Worm (Caenorhabditis elegans) whole organism, L2 larva: ENCODE data around the gene rsp-2.
A peak's percentile ranks its signal among the peaks of the same experiment; 100 is the strongest.

Experiments used
- C34F6.9 ChIP-seq: fragments of 150-350 bp; optimal IDR thresholded peaks from 2 replicates; lab custom pipeline; 2014; ENCODE audit warnings: missing biosample characterization, missing genetic modification characterization
- F13H6.1 ChIP-seq: sonication (generic microtip); optimal IDR thresholded peaks from 2 replicates; lab custom pipeline; 2016; ENCODE audit warnings: missing genetic modification characterization, missing compliant biosample characterization
- R02D3.7 ChIP-seq: fragments of 150-350 bp; optimal IDR thresholded peaks from 2 replicates; lab custom pipeline; 2014; ENCODE audit warnings: missing biosample characterization, missing genetic modification characterization
- Y55F3AM.14 ChIP-seq: fragments of 200-800 bp; sonication (Bioruptor generic); optimal IDR thresholded peaks from 2 replicates; lab custom pipeline; 2018; ENCODE audit warnings: mild to moderate bottlenecking, missing genetic modification characterization, missing compliant biosample characterization
- ZK546.5 ChIP-seq: sonication (generic microtip); optimal IDR thresholded peaks from 2 replicates; lab custom pipeline; 2017; ENCODE audit warnings: missing biosample characterization, missing genetic modification characterization
- aly-2 ChIP-seq: fragments of 150-350 bp; optimal IDR thresholded peaks from 2 replicates; lab custom pipeline; 2014; ENCODE audit warnings: missing biosample characterization, missing genetic modification characterization
- ama-1 ChIP-seq: fragments of 150-350 bp; optimal IDR thresholded peaks from 2 replicates; lab custom pipeline; 2018; ENCODE audit warnings: inconsistent platforms
- blmp-1 ChIP-seq: sonication (generic microtip); optimal IDR thresholded peaks from 2 replicates; lab custom pipeline; 2017; ENCODE audit warnings: missing genetic modification characterization, mild to moderate bottlenecking, missing compliant biosample characterization, antibody characterized with exemption, moderate library complexity; ENCODE audit not compliant: insufficient read depth
- ceh-16 ChIP-seq: fragments of 150-350 bp; optimal IDR thresholded peaks from 2 replicates; lab custom pipeline; 2014; ENCODE audit warnings: missing biosample characterization, missing genetic modification characterization
- ceh-82 ChIP-seq: fragments of 150-350 bp; optimal IDR thresholded peaks from 2 replicates; lab custom pipeline; 2014; ENCODE audit warnings: missing biosample characterization, missing genetic modification characterization
- crh-2 ChIP-seq: sonication (generic microtip); optimal IDR thresholded peaks from 2 replicates; lab custom pipeline; 2017; ENCODE audit warnings: missing biosample characterization, missing genetic modification characterization
- dmd-4 ChIP-seq: sonication (generic microtip); optimal IDR thresholded peaks from 2 replicates; lab custom pipeline; 2017; ENCODE audit warnings: missing biosample characterization, missing genetic modification characterization
- egl-27 ChIP-seq: sonication (generic microtip); optimal IDR thresholded peaks from 3 replicates; lab custom pipeline; 2017; ENCODE audit warnings: missing biosample characterization, missing genetic modification reagents, missing genetic modification characterization
- elt-1 ChIP-seq: fragments of 150-350 bp; optimal IDR thresholded peaks from 2 replicates; lab custom pipeline; 2014; ENCODE audit warnings: missing biosample characterization, missing genetic modification characterization
- elt-3 ChIP-seq: sonication (generic microtip); optimal IDR thresholded peaks from 2 replicates; lab custom pipeline; 2017; ENCODE audit warnings: missing biosample characterization, missing genetic modification characterization
- fos-1 ChIP-seq: fragments of 150-350 bp; optimal IDR thresholded peaks from 2 replicates; lab custom pipeline; 2014; ENCODE audit warnings: missing biosample characterization, missing genetic modification characterization
- gmeb-1 ChIP-seq: fragments of 150-350 bp; optimal IDR thresholded peaks from 2 replicates; lab custom pipeline; 2014; ENCODE audit warnings: missing biosample characterization, missing genetic modification characterization
- lin-11 ChIP-seq: fragments of 150-350 bp; sonication (generic microtip); optimal IDR thresholded peaks from 2 replicates; lab custom pipeline; 2014; ENCODE audit warnings: missing biosample characterization, missing genetic modification characterization, inconsistent platforms, mixed read lengths
- lin-13 ChIP-seq: fragments of 150-350 bp; optimal IDR thresholded peaks from 2 replicates; lab custom pipeline; 2014; ENCODE audit warnings: missing biosample characterization, missing genetic modification reagents, missing genetic modification characterization
- lin-39 ChIP-seq: fragments of 150-350 bp; optimal IDR thresholded peaks from 2 replicates; lab custom pipeline; 2014; ENCODE audit warnings: missing biosample characterization, missing genetic modification reagents, missing genetic modification characterization
- lsy-2 ChIP-seq, 2 experiments: fragments of 150-350 bp in 1 of 2; sonication (generic microtip) in 1 of 2; optimal IDR thresholded peaks; 2 replicates each; lab custom pipeline; 2014 to 2017; ENCODE audit warnings: missing biosample characterization in 2 of 2, missing genetic modification characterization in 2 of 2
- mab-5 ChIP-seq: fragments of 150-350 bp; optimal IDR thresholded peaks from 2 replicates; lab custom pipeline; 2014; ENCODE audit warnings: missing biosample characterization, missing genetic modification characterization
- mbf-1 ChIP-seq: sonication (generic microtip); optimal IDR thresholded peaks from 2 replicates; lab custom pipeline; 2017; ENCODE audit warnings: missing biosample characterization, missing genetic modification characterization
- mdl-1 ChIP-seq, 2 experiments: fragments of 150-350 bp in 1 of 2; sonication (generic microtip) in 1 of 2; optimal IDR thresholded peaks; 2 replicates each; lab custom pipeline; 2017; ENCODE audit warnings: missing biosample characterization in 2 of 2, missing genetic modification characterization in 2 of 2
- nhr-10 ChIP-seq: sonication (generic microtip); optimal IDR thresholded peaks from 2 replicates; lab custom pipeline; 2017; ENCODE audit warnings: missing biosample characterization, missing genetic modification characterization
- nhr-11 ChIP-seq: fragments of 150-350 bp; optimal IDR thresholded peaks from 2 replicates; lab custom pipeline; 2014; ENCODE audit warnings: missing biosample characterization, missing genetic modification characterization
- nhr-12 ChIP-seq: fragments of 150-350 bp; optimal IDR thresholded peaks from 2 replicates; lab custom pipeline; 2014; ENCODE audit warnings: missing biosample characterization, missing genetic modification characterization
- nhr-129 ChIP-seq: fragments of 150-350 bp; optimal IDR thresholded peaks from 2 replicates; lab custom pipeline; 2014; ENCODE audit warnings: missing biosample characterization, missing genetic modification characterization
- nhr-21 ChIP-seq: fragments of 150-350 bp; optimal IDR thresholded peaks from 2 replicates; lab custom pipeline; 2014; ENCODE audit warnings: missing biosample characterization, missing genetic modification characterization
- nhr-23 ChIP-seq: fragments of 150-350 bp; optimal IDR thresholded peaks from 2 replicates; lab custom pipeline; 2014; ENCODE audit warnings: missing biosample characterization, missing genetic modification reagents, missing genetic modification characterization
- nhr-237 ChIP-seq: fragments of 150-350 bp; optimal IDR thresholded peaks from 2 replicates; lab custom pipeline; 2014; ENCODE audit warnings: missing biosample characterization, missing genetic modification characterization
- nhr-25 ChIP-seq: fragments of 150-350 bp; sonication (generic microtip); optimal IDR thresholded peaks from 3 replicates; lab custom pipeline; 2014; ENCODE audit warnings: missing biosample characterization, missing genetic modification characterization
- nhr-6 ChIP-seq: fragments of 150-350 bp; optimal IDR thresholded peaks from 2 replicates; lab custom pipeline; 2014; ENCODE audit warnings: missing biosample characterization, missing genetic modification characterization
- peb-1 ChIP-seq: fragments of 150-350 bp; optimal IDR thresholded peaks from 2 replicates; lab custom pipeline; 2014; ENCODE audit warnings: missing biosample characterization, missing genetic modification characterization
- sem-4 ChIP-seq: fragments of 150-350 bp; optimal IDR thresholded peaks from 2 replicates; lab custom pipeline; 2014; ENCODE audit warnings: missing biosample characterization, missing genetic modification reagents, missing genetic modification characterization
- skn-1 ChIP-seq: sonication (generic microtip); optimal IDR thresholded peaks from 2 replicates; lab custom pipeline; 2017; ENCODE audit warnings: missing biosample characterization, missing genetic modification characterization
- sma-3 ChIP-seq: sonication (generic microtip); optimal IDR thresholded peaks from 2 replicates; lab custom pipeline; 2016; ENCODE audit warnings: missing genetic modification reagents, missing genetic modification characterization, missing compliant biosample characterization
- sma-9 ChIP-seq, 2 experiments: fragments of 150-350 bp in 1 of 2; sonication (generic microtip) in 1 of 2; optimal IDR thresholded peaks; 2 replicates each; lab custom pipeline; 2014 to 2016; ENCODE audit warnings: missing genetic modification characterization in 2 of 2, mild to moderate bottlenecking in 1 of 2, missing biosample characterization in 1 of 2, missing compliant biosample characterization in 1 of 2, missing genetic modification reagents in 1 of 2, moderate library complexity in 1 of 2
- snpc-4 ChIP-seq: fragments of 150-350 bp; optimal IDR thresholded peaks from 2 replicates; lab custom pipeline; 2014; ENCODE audit warnings: missing biosample characterization, missing genetic modification characterization
- unc-39 ChIP-seq: fragments of 150-350 bp; optimal IDR thresholded peaks from 2 replicates; lab custom pipeline; 2014; ENCODE audit warnings: missing biosample characterization, missing genetic modification characterization
- unc-55 ChIP-seq: fragments of 150-350 bp; sonication (generic microtip); optimal IDR thresholded peaks from 3 replicates; lab custom pipeline; 2014; ENCODE audit warnings: missing biosample characterization, missing genetic modification reagents, missing genetic modification characterization
- unc-62 ChIP-seq: fragments of 150-350 bp; optimal IDR thresholded peaks from 2 replicates; lab custom pipeline; 2014; ENCODE audit warnings: missing biosample characterization, missing genetic modification reagents, missing genetic modification characterization
- zag-1 ChIP-seq: fragments of 150-350 bp; optimal IDR thresholded peaks from 2 replicates; lab custom pipeline; 2014; ENCODE audit warnings: missing biosample characterization, missing genetic modification characterization
- ztf-1 ChIP-seq: fragments of 200-800 bp; sonication (Bioruptor generic); conservative IDR thresholded peaks from 2 replicates; pipeline ENCODE4 v1.3.6; 2022; ENCODE audit warnings: missing genetic modification characterization, missing compliant biosample characterization
- ztf-11 ChIP-seq: sonication (generic microtip); optimal IDR thresholded peaks from 2 replicates; lab custom pipeline; 2017; ENCODE audit warnings: missing biosample characterization, missing genetic modification characterization
- ztf-4 ChIP-seq: fragments of 150-350 bp; optimal IDR thresholded peaks from 2 replicates; lab custom pipeline; 2014; ENCODE audit warnings: missing biosample characterization, missing genetic modification characterization

Gene rsp-2

DNA sequence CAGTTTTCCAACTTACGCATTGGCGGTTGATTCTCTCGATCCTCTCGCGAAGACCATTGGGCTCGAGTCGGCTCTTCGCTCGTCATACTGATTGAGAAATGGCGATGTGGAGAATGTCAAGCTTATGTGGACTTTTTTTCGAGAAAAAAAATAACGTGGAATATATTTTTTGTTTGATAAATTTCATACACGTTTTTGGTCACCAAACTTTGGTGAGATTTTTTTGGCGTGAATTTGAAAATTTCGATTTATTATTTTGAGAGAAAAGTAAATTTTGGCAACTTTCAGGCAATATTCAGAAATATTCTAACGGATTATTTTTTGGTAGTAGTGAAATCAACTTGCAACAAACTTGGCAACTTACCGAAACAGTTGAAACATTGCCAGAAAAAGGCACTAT lies 26.3 kb upstream of the rsp-2 start, which contains the start of gene W02B12.12:
Gene W02B12.12 (minus strand): TSS at position 101 of the 400 bp plus-strand sequence.
- TF ChIP-seq ztf-4 (tag; lab: Kevin White, UChicago) (no peak), mbf-1 (tag; lab: Kevin White, UChicago) (no peak), sma-3 (no peak), elt-1 (tag; lab: Kevin White, UChicago) (no peak), snpc-4 (no peak)

- TF ChIP-seq C34F6.9 (tag; lab: Kevin White, UChicago), result no peak
- no peak for TF ChIP-seq nhr-237 (tag; lab: Kevin White, UChicago)
- no peak for TF ChIP-seq nhr-129 (tag; lab: Kevin White, UChicago)
- no peak for TF ChIP-seq ceh-82
- no peak for TF ChIP-seq egl-27 (tag; lab: Kevin White, UChicago)
- TF ChIP-seq ceh-16 (tag; lab: Kevin White, UChicago), result no peak
- no peak for TF ChIP-seq zag-1
- no peak for TF ChIP-seq lsy-2 (tag; optimal IDR thresholded peaks at IDR 0.05; lab: Kevin White, UChicago)
- TF ChIP-seq sma-9 (GFP tag; optimal IDR thresholded peaks at IDR 0.05; lab: Kevin White, UChicago), result no peak
- TF ChIP-seq sma-9 (tag; optimal IDR thresholded peaks at IDR 0.05; lab: Kevin White, UChicago), result no peak
- TF ChIP-seq ztf-11 (tag; lab: Kevin White, UChicago), result no peak
- TF ChIP-seq sma-3, result no peak
- TF ChIP-seq ztf-4 (tag; lab: Kevin White, UChicago), result no peak
- TF ChIP-seq nhr-6 (tag; lab: Kevin White, UChicago), result no peak
Measured at ce11 chrII:11476410-11476809, 23.7 kb upstream of the rsp-2 start, which contains the start of gene W02B12.16. W02B12.16 (minus strand) TSS chrII:11476510.

DNA sequence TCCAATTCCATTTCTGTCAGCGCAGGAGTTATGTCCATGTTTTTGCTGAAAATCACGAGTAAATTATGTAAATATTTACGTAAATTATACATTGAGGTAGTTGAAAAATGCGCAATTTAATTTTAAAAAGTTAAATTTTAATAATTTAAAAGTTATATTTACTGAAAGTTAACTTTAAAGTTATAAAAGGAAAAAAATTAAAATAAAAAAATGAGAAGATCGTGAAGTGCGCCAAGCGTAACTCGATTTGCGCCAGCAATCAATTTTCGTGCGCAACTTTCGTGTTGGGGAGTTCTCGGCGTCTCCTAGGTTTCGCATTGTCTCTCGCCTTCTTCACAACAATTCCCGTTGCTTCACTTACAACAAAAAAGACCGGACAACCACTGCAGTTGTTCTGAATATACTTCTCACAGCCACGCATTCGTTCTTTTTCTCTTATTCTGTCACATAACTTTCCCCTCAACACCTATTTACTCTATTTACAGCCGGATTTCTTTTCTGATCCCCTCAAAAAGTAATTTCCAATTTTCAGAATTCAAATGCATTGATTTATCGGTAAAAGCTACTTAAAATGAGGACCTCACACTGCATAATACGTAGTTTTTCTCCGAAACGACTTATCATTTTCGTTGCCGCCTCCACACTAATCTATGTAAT lies 20.9 kb upstream of the rsp-2 start, which contains the start of the genes metl-1 and W02B12.11:
Gene metl-1 (minus strand): TSS at position 51 of the 657 bp plus-strand sequence.
Gene W02B12.11 (plus strand): TSS at position 337 of the 657 bp plus-strand sequence.
- TF ChIP-seq ama-1 (lab: Kevin White, UChicago) (peak; percentile 14), lin-13 (GFP tag; lab: Kevin White, UChicago) (peak; percentile 85), egl-27 (tag; lab: Kevin White, UChicago) (peak; percentile 32), unc-62 (GFP tag; lab: Kevin White, UChicago) (no peak), nhr-6 (tag; lab: Kevin White, UChicago) (peak; percentile 38), mab-5 (peak; percentile 68), ztf-1 (GFP tag; lab: Robert Waterston, UW) (no peak), snpc-4 (peak; percentile 77), skn-1 (tag; lab: Kevin White, UChicago) (no peak), nhr-25 (tag; lab: Kevin White, UChicago) (peak; percentile 87), crh-2 (tag; lab: Kevin White, UChicago) (peak; percentile 83), lin-11 (tag; lab: Kevin White, UChicago) (peak; percentile 79), ztf-11 (tag; lab: Kevin White, UChicago) (no peak), dmd-4 (tag; lab: Kevin White, UChicago) (no peak), lin-39 (tag; lab: Kevin White, UChicago) (no peak), nhr-10 (tag; lab: Kevin White, UChicago) (no peak), unc-39 (no peak), aly-2 (tag; lab: Kevin White, UChicago) (no peak), sem-4 (peak; percentile 88), F13H6.1 (tag; lab: Kevin White, UChicago) (peak; percentile 89), lsy-2 (tag; optimal IDR thresholded peaks at IDR 0.05; lab: Kevin White, UChicago) (peak; percentile 84 to 92), nhr-11 (tag; lab: Kevin White, UChicago) (no peak), nhr-12 (tag; lab: Kevin White, UChicago) (no peak), nhr-129 (tag; lab: Kevin White, UChicago) (peak; percentile 62), peb-1 (no peak), fos-1 (tag; lab: Kevin White, UChicago) (peak; percentile 50), elt-1 (tag; lab: Kevin White, UChicago) (no peak), ceh-82 (no peak), sma-3 (peak; percentile 77), nhr-21 (tag; lab: Kevin White, UChicago) (peak; percentile 82), blmp-1 (peak; percentile 68), R02D3.7 (tag; lab: Kevin White, UChicago) (peak; percentile 53), unc-55 (GFP tag; lab: Kevin White, UChicago) (peak; percentile 87), mbf-1 (tag; lab: Kevin White, UChicago) (no peak), nhr-23 (no peak), elt-3 (no peak), Y55F3AM.14 (GFP tag; lab: Kevin White, UChicago) (peak; percentile 29), nhr-237 (tag; lab: Kevin White, UChicago) (no peak), gmeb-1 (tag; lab: Kevin White, UChicago) (peak; percentile 87), sma-9 (GFP tag; optimal IDR thresholded peaks at IDR 0.05; lab: Kevin White, UChicago) (peak; percentile 90), sma-9 (tag; optimal IDR thresholded peaks at IDR 0.05; lab: Kevin White, UChicago) (no peak), ztf-4 (tag; lab: Kevin White, UChicago) (peak; percentile 79), ceh-16 (tag; lab: Kevin White, UChicago) (peak; percentile 21), C34F6.9 (tag; lab: Kevin White, UChicago) (peak; percentile 90), zag-1 (no peak), mdl-1 (tag; optimal IDR thresholded peaks at IDR 0.05; lab: Kevin White, UChicago) (no peak), ZK546.5 (tag; lab: Kevin White, UChicago) (no peak)
